Fruit fly (Drosophila melanogaster) whole organism, embryonic: ENCODE measurements around the gene CG12299.

Experiments
- ATbp ChIP-seq: fragments of 200-800 bp; sonication (Bioruptor generic); optimal IDR thresholded peaks from 2 replicates; lab custom pipeline; 2017; ENCODE audit warnings: missing biosample characterization, mild to moderate bottlenecking, missing genetic modification characterization, missing genetic modification reagents
- Asciz ChIP-seq: fragments of 200-800 bp; sonication (Bioruptor generic); optimal IDR thresholded peaks from 2 replicates; lab custom pipeline; 2017; ENCODE audit warnings: missing biosample characterization, mild to moderate bottlenecking, missing genetic modification characterization, missing genetic modification reagents
- CG10209 ChIP-seq: fragments of 200-800 bp; sonication (Bioruptor generic); optimal IDR thresholded peaks from 3 replicates; lab custom pipeline; 2017; ENCODE audit warnings: missing biosample characterization, mild to moderate bottlenecking, missing genetic modification characterization, missing genetic modification reagents
- CG10321 ChIP-seq: fragments of 200-800 bp; sonication (Bioruptor generic); IDR thresholded peaks from 2 replicates; pipeline ENCODE4 v1.3.6; 2022; ENCODE audit warnings: missing biosample characterization, missing genetic modification characterization
- CG10543 ChIP-seq: fragments of 200-800 bp; sonication (Bioruptor generic); optimal IDR thresholded peaks from 3 replicates; lab custom pipeline; 2017; ENCODE audit warnings: missing biosample characterization, mild to moderate bottlenecking, missing genetic modification characterization, moderate library complexity
- CG10565 ChIP-seq: fragments of 200-800 bp; sonication (Bioruptor generic); optimal IDR thresholded peaks from 3 replicates; lab custom pipeline; 2016; ENCODE audit warnings: missing biosample characterization, mild to moderate bottlenecking, missing genetic modification characterization
- CG11456 ChIP-seq: fragments of 200-800 bp; sonication (Bioruptor generic); IDR thresholded peaks from 3 replicates; pipeline ENCODE4 v1.3.6; 2022; ENCODE audit warnings: missing biosample characterization, missing genetic modification characterization
- CG16863 ChIP-seq: fragments of 200-800 bp; sonication (Bioruptor generic); optimal IDR thresholded peaks from 3 replicates; lab custom pipeline; 2016; ENCODE audit warnings: missing biosample characterization, missing genetic modification characterization
- CG17186 ChIP-seq: fragments of 200-800 bp; sonication (Bioruptor generic); optimal IDR thresholded peaks from 3 replicates; lab custom pipeline; 2017; ENCODE audit warnings: missing biosample characterization, missing genetic modification reagents, missing genetic modification characterization
- CG17912 ChIP-seq: fragments of 200-800 bp; sonication (Bioruptor generic); optimal IDR thresholded peaks from 2 replicates; lab custom pipeline; 2018; ENCODE audit warnings: missing biosample characterization, mild to moderate bottlenecking, missing genetic modification characterization
- CG18619 ChIP-seq: fragments of 200-800 bp; sonication (Bioruptor generic); optimal IDR thresholded peaks from 3 replicates; lab custom pipeline; 2017; ENCODE audit warnings: missing biosample characterization, mild to moderate bottlenecking, missing genetic modification characterization
- CG2199 ChIP-seq: fragments of 200-800 bp; sonication (Bioruptor generic); IDR thresholded peaks from 3 replicates; pipeline ENCODE4 v1.3.6; 2022; ENCODE audit warnings: missing biosample characterization, missing genetic modification characterization
- CG2202 ChIP-seq: fragments of 200-800 bp; sonication (Bioruptor generic); optimal IDR thresholded peaks from 2 replicates; lab custom pipeline; 2018; ENCODE audit warnings: missing biosample characterization, mild to moderate bottlenecking, missing genetic modification characterization
- CG2678 ChIP-seq: fragments of 200-800 bp; sonication (Bioruptor generic); optimal IDR thresholded peaks from 3 replicates; lab custom pipeline; 2019; ENCODE audit warnings: missing biosample characterization, mild to moderate bottlenecking, missing genetic modification characterization, moderate library complexity
- CG3281 ChIP-seq: fragments of 200-800 bp; sonication (Bioruptor generic); optimal IDR thresholded peaks from 3 replicates; lab custom pipeline; 2017; ENCODE audit warnings: missing biosample characterization, mild to moderate bottlenecking, missing genetic modification characterization
- CG33213 ChIP-seq: fragments of 200-800 bp; sonication (Bioruptor generic); optimal IDR thresholded peaks from 3 replicates; lab custom pipeline; 2016; ENCODE audit warnings: missing biosample characterization, missing genetic modification characterization
- CG4707 ChIP-seq: fragments of 200-800 bp; sonication (Bioruptor generic); optimal IDR thresholded peaks from 2 replicates; lab custom pipeline; 2018; ENCODE audit warnings: missing biosample characterization, mild to moderate bottlenecking, missing genetic modification characterization, moderate library complexity
- CG7357 ChIP-seq: fragments of 200-800 bp; sonication (Bioruptor generic); IDR thresholded peaks from 3 replicates; pipeline ENCODE4 v1.3.6; 2022; ENCODE audit warnings: missing biosample characterization, missing genetic modification characterization
- CG8089 ChIP-seq: fragments of 200-800 bp; sonication (Bioruptor generic); optimal IDR thresholded peaks from 3 replicates; lab custom pipeline; 2016; ENCODE audit warnings: missing biosample characterization, missing genetic modification characterization
- CG8359 ChIP-seq: fragments of 200-800 bp; sonication (Bioruptor generic); optimal IDR thresholded peaks from 2 replicates; lab custom pipeline; 2017; ENCODE audit warnings: missing biosample characterization, mild to moderate bottlenecking, missing genetic modification characterization, borderline replicate concordance
- CG8388 ChIP-seq: fragments of 200-800 bp; sonication (Bioruptor generic); optimal IDR thresholded peaks from 2 replicates; lab custom pipeline; 2019; ENCODE audit warnings: missing biosample characterization, mild to moderate bottlenecking, missing genetic modification characterization, moderate library complexity
- CG8944 ChIP-seq: fragments of 200-800 bp; sonication (Bioruptor generic); optimal IDR thresholded peaks from 3 replicates; lab custom pipeline; 2016; ENCODE audit warnings: missing biosample characterization, missing genetic modification characterization
- CG9797 ChIP-seq: fragments of 200-800 bp; sonication (Bioruptor generic); optimal IDR thresholded peaks from 3 replicates; lab custom pipeline; 2018; ENCODE audit warnings: missing biosample characterization, mild to moderate bottlenecking, missing genetic modification characterization
- D ChIP-seq, 2 experiments: fragments of 200-800 bp in 1 of 2; fragments of >200 bp in 1 of 2; sonication (Bioruptor generic) in 1 of 2; optimal IDR thresholded peaks; 2 replicates in 1 of 2; 3 replicates in 1 of 2; lab custom pipeline; 2017; ENCODE audit warnings: mild to moderate bottlenecking in 1 of 2, missing biosample characterization in 1 of 2, missing genetic modification characterization in 1 of 2, missing genetic modification reagents in 1 of 2
- Dad ChIP-seq: fragments of 200-800 bp; sonication (Bioruptor generic); optimal IDR thresholded peaks from 3 replicates; lab custom pipeline; 2016; ENCODE audit warnings: missing biosample characterization, missing genetic modification characterization
- Dfd ChIP-seq, 2 experiments: fragments of >200 bp; optimal IDR thresholded peaks; 2 replicates each; lab custom pipeline; 2017; ENCODE audit warnings: missing biosample characterization in 2 of 2, missing genetic modification characterization in 2 of 2
- E2f2 ChIP-seq: fragments of 200-800 bp; sonication (Bioruptor generic); IDR thresholded peaks from 2 replicates; pipeline ENCODE4 v1.3.6; 2022; ENCODE audit warnings: missing biosample characterization, missing genetic modification characterization
- Gsc ChIP-seq: fragments of 200-800 bp; sonication (Bioruptor generic); IDR thresholded peaks from 2 replicates; pipeline ENCODE4 v1.3.6; 2022; ENCODE audit warnings: missing biosample characterization, missing genetic modification characterization
- HLH54F ChIP-seq: fragments of 200-800 bp; sonication (Bioruptor generic); optimal IDR thresholded peaks from 3 replicates; lab custom pipeline; 2016; ENCODE audit warnings: missing biosample characterization, missing genetic modification characterization
- Lpt ChIP-seq: fragments of >200 bp; optimal IDR thresholded peaks from 2 replicates; lab custom pipeline; 2018; ENCODE audit warnings: missing biosample characterization, missing genetic modification characterization
- MTF-1 ChIP-seq: fragments of 200-800 bp; sonication (Bioruptor generic); optimal IDR thresholded peaks from 2 replicates; lab custom pipeline; 2018; ENCODE audit warnings: missing biosample characterization, mild to moderate bottlenecking, missing genetic modification characterization, borderline replicate concordance
- Myb ChIP-seq: fragments of 200-800 bp; sonication (Bioruptor generic); optimal IDR thresholded peaks from 2 replicates; lab custom pipeline; 2016; ENCODE audit warnings: missing biosample characterization, missing genetic modification characterization
- Sox102F ChIP-seq: fragments of 200-800 bp; sonication (Bioruptor generic); optimal IDR thresholded peaks from 2 replicates; lab custom pipeline; 2018; ENCODE audit warnings: missing biosample characterization, mild to moderate bottlenecking, missing genetic modification characterization, moderate library complexity
- ara ChIP-seq: fragments of 200-800 bp; sonication (Bioruptor generic); IDR thresholded peaks from 2 replicates; pipeline ENCODE4 v1.3.6; 2022; ENCODE audit warnings: missing biosample characterization, missing genetic modification characterization
- bsh ChIP-seq, 2 experiments: fragments of 200-800 bp; sonication (Bioruptor generic); optimal IDR thresholded peaks; 2 replicates each; lab custom pipeline; 2017 to 2018; ENCODE audit warnings: mild to moderate bottlenecking in 2 of 2, missing biosample characterization in 2 of 2, missing genetic modification characterization in 2 of 2, moderate library complexity in 1 of 2
- cato ChIP-seq: fragments of 200-800 bp; sonication (Bioruptor generic); optimal IDR thresholded peaks from 2 replicates; lab custom pipeline; 2016; ENCODE audit warnings: missing biosample characterization, missing genetic modification characterization, borderline replicate concordance
- cwo ChIP-seq: fragments of 200-800 bp; sonication (Bioruptor generic); optimal IDR thresholded peaks from 3 replicates; lab custom pipeline; 2017; ENCODE audit warnings: missing biosample characterization, missing genetic modification characterization, mild to moderate bottlenecking, moderate library complexity, missing genetic modification reagents
- disco-r ChIP-seq: fragments of 200-800 bp; sonication (Bioruptor generic); optimal IDR thresholded peaks from 2 replicates; lab custom pipeline; 2016; ENCODE audit warnings: missing biosample characterization, missing genetic modification characterization
- dmrt11E ChIP-seq: fragments of 200-800 bp; sonication (Bioruptor generic); optimal IDR thresholded peaks from 3 replicates; lab custom pipeline; 2018; ENCODE audit warnings: missing biosample characterization, mild to moderate bottlenecking, missing genetic modification characterization, moderate library complexity
- dysf ChIP-seq: fragments of 200-800 bp; sonication (Bioruptor generic); IDR thresholded peaks from 3 replicates; pipeline ENCODE4 v1.3.6; 2022; ENCODE audit warnings: missing biosample characterization, missing genetic modification characterization
- ken ChIP-seq: fragments of 200-800 bp; sonication (Bioruptor generic); IDR thresholded peaks from 3 replicates; pipeline ENCODE4 v1.3.6; 2022; ENCODE audit warnings: missing biosample characterization, missing genetic modification characterization
- mam ChIP-seq: fragments of 200-800 bp; sonication (Bioruptor generic); optimal IDR thresholded peaks from 3 replicates; lab custom pipeline; 2016; ENCODE audit warnings: missing biosample characterization, missing genetic modification characterization
- pita ChIP-seq: fragments of 200-800 bp; sonication (Bioruptor generic); optimal IDR thresholded peaks from 2 replicates; lab custom pipeline; 2017; ENCODE audit warnings: missing biosample characterization, mild to moderate bottlenecking, missing genetic modification characterization
- sens ChIP-seq: fragments of 200-800 bp; sonication (Bioruptor generic); peaks from one replicate; lab custom pipeline; 2016; ENCODE audit warnings: missing biosample characterization, missing genetic modification characterization
- sens-2 ChIP-seq: fragments of 200-800 bp; sonication (Bioruptor generic); IDR thresholded peaks from 2 replicates; pipeline ENCODE4 v1.3.6; 2022; ENCODE audit warnings: missing biosample characterization, missing genetic modification characterization
- sqz ChIP-seq: fragments of 200-800 bp; sonication (Bioruptor generic); optimal IDR thresholded peaks from 3 replicates; lab custom pipeline; 2018; ENCODE audit warnings: missing biosample characterization, mild to moderate bottlenecking, missing genetic modification characterization
- stwl ChIP-seq: fragments of 200-800 bp; sonication (Bioruptor generic); optimal IDR thresholded peaks from 3 replicates; lab custom pipeline; 2018; ENCODE audit warnings: missing biosample characterization, mild to moderate bottlenecking, missing genetic modification characterization, moderate library complexity
- zfh1 ChIP-seq: fragments of 200-800 bp; sonication (Bioruptor generic); IDR thresholded peaks from 3 replicates; pipeline ENCODE4 v1.3.6; 2022; ENCODE audit warnings: missing biosample characterization, missing genetic modification characterization

The CG12299 gene

DNA sequence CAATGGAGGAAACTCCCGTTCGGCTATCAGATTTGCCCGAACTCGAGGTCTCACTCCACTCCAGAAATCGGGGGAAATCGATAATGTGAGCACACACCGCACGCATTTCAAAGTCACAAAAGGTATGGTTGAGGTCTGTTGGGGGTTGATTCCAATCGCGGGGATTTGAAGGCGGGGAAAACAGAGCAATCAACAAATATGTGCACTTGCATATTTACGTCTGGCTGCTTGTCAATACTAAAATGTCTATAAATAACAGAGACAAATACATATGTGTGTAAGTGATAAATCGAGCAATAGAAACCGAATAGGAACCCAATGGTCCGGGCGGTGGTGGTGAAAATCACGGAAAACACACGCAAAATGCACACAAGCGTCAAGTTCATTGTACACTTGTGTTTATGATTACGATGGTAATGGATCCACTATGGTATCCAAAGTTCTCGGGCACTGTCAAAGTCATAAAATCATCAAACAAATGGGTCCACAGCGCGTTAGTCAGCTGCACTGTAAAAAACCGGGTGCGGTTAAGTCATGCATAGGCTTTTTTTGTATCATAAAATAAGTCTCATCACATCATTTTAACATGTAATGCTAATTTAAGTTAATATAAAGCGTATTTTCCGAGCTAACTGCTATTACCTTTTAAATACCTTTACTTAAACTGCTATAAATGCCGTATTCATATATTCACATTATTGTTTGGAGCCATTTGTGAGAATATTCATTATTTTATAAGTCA, 14.9 kb downstream of the CG12299 start (continued):
- TF ChIP-seq sens-2 (GFP tag; lab: Robert Waterston, UW) (peak; percentile 58; the same call in 1 of the 2 replicates), Lpt (no peak), Asciz (peak; percentile 93), disco-r (GFP tag; lab: Kevin White, UChicago) (peak; percentile 80), CG10543 (GFP tag; lab: Kevin White, UChicago) (peak; percentile 75), CG7357 (GFP tag; lab: Robert Waterston, UW) (peak; percentile 48; the same call in 2 of the 3 replicates), CG10209 (peak; percentile 95), ken (GFP tag; lab: Robert Waterston, UW) (peak; percentile 75), CG2678 (tag; lab: Kevin White, UChicago) (peak; percentile 88), CG17186 (GFP tag; lab: Kevin White, UChicago) (peak; percentile 90), ATbp (peak; percentile 98), CG8359 (GFP tag; lab: Kevin White, UChicago) (peak; percentile 90), E2f2 (GFP tag; lab: Robert Waterston, UW) (peak; percentile 62; the same call in 1 of the 2 replicates), CG8944 (peak; percentile 94), CG9797 (GFP tag; lab: Kevin White, UChicago) (peak; percentile 51), CG33213 (GFP tag; lab: Kevin White, UChicago) (peak; percentile 94), D (optimal IDR thresholded peaks at IDR 0.05; lab: Kevin White, UChicago) (no peak), D (GFP tag; optimal IDR thresholded peaks at IDR 0.05; lab: Kevin White, UChicago) (peak; percentile 93), CG4707 (GFP tag; lab: Kevin White, UChicago) (peak; percentile 84), ara (GFP tag; lab: Robert Waterston, UW) (peak; percentile 94), Myb (GFP tag; lab: Kevin White, UChicago) (peak; percentile 56), zfh1 (GFP tag; lab: Robert Waterston, UW) (peak; percentile 95), Gsc (GFP tag; lab: Robert Waterston, UW) (no peak), CG17912 (GFP tag; lab: Kevin White, UChicago) (peak; percentile 53), CG10321 (GFP tag; lab: Robert Waterston, UW) (0 out of 2 replicates have a peak, but pooled peaks have one; percentile 57), mam (GFP tag; lab: Kevin White, UChicago) (peak; percentile 38), cato (GFP tag; lab: Kevin White, UChicago) (peak; percentile 83), stwl (tag; lab: Kevin White, UChicago) (peak; percentile 68), CG8089 (GFP tag; lab: Kevin White, UChicago) (peak; percentile 96), dysf (GFP tag; lab: Robert Waterston, UW) (peak; percentile 62; the same call in 2 of the 3 replicates), CG18619 (GFP tag; lab: Kevin White, UChicago) (peak; percentile 88), CG3281 (GFP tag; lab: Kevin White, UChicago) (peak; percentile 59), sens (GFP tag; lab: Kevin White, UChicago) (peak; percentile 99), Dfd (GFP tag; optimal IDR thresholded peaks at IDR 0.05; lab: Kevin White, UChicago) (no peak), cwo (GFP tag; lab: Kevin White, UChicago) (peak; percentile 39), dmrt11E (tag; lab: Kevin White, UChicago) (peak; percentile 98), HLH54F (GFP tag; lab: Kevin White, UChicago) (peak; percentile 58), Dad (GFP tag; lab: Kevin White, UChicago) (peak; percentile 84), CG8388 (GFP tag; lab: Kevin White, UChicago) (peak; percentile 57), CG16863 (GFP tag; lab: Kevin White, UChicago) (peak; percentile 92), pita (GFP tag; lab: Kevin White, UChicago) (no peak), CG11456 (peak; percentile 80), CG10565 (peak; percentile 25), CG2202 (tag; lab: Kevin White, UChicago) (peak; percentile 97), MTF-1 (GFP tag; lab: Kevin White, UChicago) (peak; percentile 92), bsh (GFP tag; optimal IDR thresholded peaks at IDR 0.05; lab: Kevin White, UChicago) (peak in 1 of 2 experiments; percentile 95), CG2199 (GFP tag; lab: Robert Waterston, UW) (no peak; the same call in 2 of the 3 replicates), sqz (peak; percentile 87), Sox102F (GFP tag; lab: Kevin White, UChicago) (peak; percentile 86)
